Worm (Caenorhabditis elegans): ENCODE results near the gene B0302.4.
A peak's percentile ranks its signal among the peaks of the same experiment; 100 is the strongest.

B0302.4 gene

ce11 chrX:17140447-17140846 is 36.1 kb downstream of the B0302.4 start:
- TF ChIP-seq pqm-1 (tag; optimal IDR thresholded peaks at IDR 0.05) (peak; percentile 32), elt-2 (tag; optimal IDR thresholded peaks at IDR 0.05) (peak; percentile 58), nhr-12 (tag; optimal IDR thresholded peaks at IDR 0.05) (no peak), pha-4 (tag; optimal IDR thresholded peaks at IDR 0.05) (peak; percentile 39)

- TF ChIP-seq aly-2 (tag; optimal IDR thresholded peaks at IDR 0.05) (no peak), pha-4 (tag; optimal IDR thresholded peaks at IDR 0.05) (peak; percentile 20), pqm-1 (tag; optimal IDR thresholded peaks at IDR 0.05) (peak; percentile 22), tbx-2 (tag; optimal IDR thresholded peaks at IDR 0.05) (no peak), nhr-12 (tag; optimal IDR thresholded peaks at IDR 0.05) (no peak), nhr-67 (tag; optimal IDR thresholded peaks at IDR 0.05) (no peak), mdl-1 (tag; optimal IDR thresholded peaks at IDR 0.05) (no peak), lin-15B (tag; optimal IDR thresholded peaks at IDR 0.05) (no peak), nfya-1 (tag; optimal IDR thresholded peaks at IDR 0.05; ENCODE audit: insufficient read depth) (no peak), ama-1 (optimal IDR thresholded peaks at IDR 0.05) (no peak), daf-12 (tag; optimal IDR thresholded peaks at IDR 0.05) (no peak), unc-39 (tag; optimal IDR thresholded peaks at IDR 0.05) (no peak), fos-1 (tag; optimal IDR thresholded peaks at IDR 0.05) (no peak), elt-1 (tag; optimal IDR thresholded peaks at IDR 0.05) (no peak), nhr-77 (tag; optimal IDR thresholded peaks at IDR 0.05) (no peak), skn-1 (tag; optimal IDR thresholded peaks at IDR 0.05) (no peak), egl-5 (tag; optimal IDR thresholded peaks at IDR 0.05) (no peak), elt-2 (tag; optimal IDR thresholded peaks at IDR 0.05) (peak; percentile 92), sea-2 (GFP tag; optimal IDR thresholded peaks at IDR 0.05) (no peak), jun-1 (tag; optimal IDR thresholded peaks at IDR 0.05) (peak; percentile 30), nhr-76 (tag; optimal IDR thresholded peaks at IDR 0.05) (no peak), ceh-16 (tag; optimal IDR thresholded peaks at IDR 0.05) (no peak), nhr-237 (tag; optimal IDR thresholded peaks at IDR 0.05) (no peak), ceh-82 (tag; optimal IDR thresholded peaks at IDR 0.05) (no peak), elt-3 (tag; optimal IDR thresholded peaks at IDR 0.05) (no peak), egl-27 (tag; optimal IDR thresholded peaks at IDR 0.05) (no peak), eor-1 (tag; optimal IDR thresholded peaks at IDR 0.05) (no peak), unc-62 (GFP tag; optimal IDR thresholded peaks at IDR 0.05) (no peak), ceh-9 (tag; optimal IDR thresholded peaks at IDR 0.05) (no peak)
These were observed 37.3 kb downstream of the B0302.4 start for ce11 chrX:17139204-17139780.

- TF ChIP-seq skn-1 (tag; optimal IDR thresholded peaks at IDR 0.05) (peak; percentile 75), elt-2 (tag; optimal IDR thresholded peaks at IDR 0.05) (peak; percentile 24), nfya-1 (tag; optimal IDR thresholded peaks at IDR 0.05; ENCODE audit: insufficient read depth) (peak; percentile 16), nhr-25 (tag; optimal IDR thresholded peaks at IDR 0.05) (peak; percentile 77), fos-1 (tag; optimal IDR thresholded peaks at IDR 0.05) (peak; percentile 63), fkh-2 (tag; optimal IDR thresholded peaks at IDR 0.05) (no peak), tbx-2 (tag; optimal IDR thresholded peaks at IDR 0.05) (peak; percentile 4), nhr-43 (tag; optimal IDR thresholded peaks at IDR 0.05; ENCODE audit: poor library complexity, severe bottlenecking) (peak; percentile 80), elt-1 (tag; optimal IDR thresholded peaks at IDR 0.05) (no peak), ceh-9 (tag; optimal IDR thresholded peaks at IDR 0.05) (no peak), nhr-28 (tag; optimal IDR thresholded peaks at IDR 0.05) (no peak), nhr-23 (tag; optimal IDR thresholded peaks at IDR 0.05) (peak; percentile 77), pqm-1 (tag; optimal IDR thresholded peaks at IDR 0.05) (peak; percentile 56), elt-3 (tag; optimal IDR thresholded peaks at IDR 0.05) (peak in 2 of 3 experiments; percentile 21 to 63), nhr-12 (tag; optimal IDR thresholded peaks at IDR 0.05) (no peak)
These were observed 38.5 kb downstream of the B0302.4 start, which contains the start of gene cnp-3 for ce11 chrX:17138060-17138557. cnp-3 (minus strand) TSS chrX:17138110.

- TF ChIP-seq pqm-1 (tag; optimal IDR thresholded peaks at IDR 0.05) = peak; percentile 40
- peak; percentile 38 for TF ChIP-seq pha-4 (tag; optimal IDR thresholded peaks at IDR 0.05)
- TF ChIP-seq nhr-43 (tag; optimal IDR thresholded peaks at IDR 0.05; ENCODE audit: poor library complexity, severe bottlenecking) = no peak
- peak; percentile 13 for TF ChIP-seq jun-1 (tag; optimal IDR thresholded peaks at IDR 0.05)
- TF ChIP-seq ama-1 (optimal IDR thresholded peaks at IDR 0.05) = peak; percentile 74
- TF ChIP-seq ceh-16 (tag; optimal IDR thresholded peaks at IDR 0.05) = no peak
- peak; percentile 78 for TF ChIP-seq elt-2 (tag; optimal IDR thresholded peaks at IDR 0.05)
These were observed 40.9 kb downstream of the B0302.4 start for ce11 chrX:17135704-17136103.
